Fruit fly (Drosophila melanogaster) whole organism, embryonic: ENCODE measurements around the gene rhea.
A peak's percentile ranks its signal among the peaks of the same experiment; 100 is the strongest.

Source experiments
- CG13424 ChIP-seq: fragments of 200-800 bp; sonication (Bioruptor generic); optimal IDR thresholded peaks from 2 replicates; lab custom pipeline; 2019; ENCODE audit warnings: missing biosample characterization, mild to moderate bottlenecking, missing genetic modification characterization, moderate library complexity
- CG14050 ChIP-seq: fragments of 200-800 bp; sonication (Bioruptor generic); IDR thresholded peaks from 3 replicates; pipeline ENCODE4 v1.3.6; 2022; ENCODE audit warnings: missing biosample characterization, missing genetic modification characterization
- CG15514 ChIP-seq: fragments of 200-800 bp; sonication (Bioruptor generic); optimal IDR thresholded peaks from 3 replicates; lab custom pipeline; 2017; ENCODE audit warnings: missing biosample characterization, missing genetic modification characterization, mild to moderate bottlenecking, moderate library complexity, missing genetic modification reagents
- CG1647 ChIP-seq: fragments of 200-800 bp; sonication (Bioruptor generic); optimal IDR thresholded peaks from 3 replicates; lab custom pipeline; 2016; ENCODE audit warnings: missing biosample characterization, missing genetic modification characterization
- CG17912 ChIP-seq: fragments of 200-800 bp; sonication (Bioruptor generic); optimal IDR thresholded peaks from 2 replicates; lab custom pipeline; 2018; ENCODE audit warnings: missing biosample characterization, mild to moderate bottlenecking, missing genetic modification characterization
- CG2199 ChIP-seq: fragments of 200-800 bp; sonication (Bioruptor generic); IDR thresholded peaks from 3 replicates; pipeline ENCODE4 v1.3.6; 2022; ENCODE audit warnings: missing biosample characterization, missing genetic modification characterization
- CG2889 ChIP-seq: fragments of 200-800 bp; sonication (Bioruptor generic); IDR thresholded peaks from 3 replicates; pipeline ENCODE4 v1.3.6; 2022; ENCODE audit warnings: missing biosample characterization, missing genetic modification characterization
- CG34422 ChIP-seq: fragments of 200-800 bp; sonication (Bioruptor generic); IDR thresholded peaks from 3 replicates; pipeline ENCODE4 v1.3.6; 2022; ENCODE audit warnings: missing biosample characterization, missing genetic modification characterization
- CG4328 ChIP-seq: fragments of 200-800 bp; sonication (Bioruptor generic); optimal IDR thresholded peaks from 3 replicates; lab custom pipeline; 2017; ENCODE audit warnings: missing biosample characterization, missing genetic modification reagents, missing genetic modification characterization
- CG4707 ChIP-seq: fragments of 200-800 bp; sonication (Bioruptor generic); optimal IDR thresholded peaks from 2 replicates; lab custom pipeline; 2018; ENCODE audit warnings: missing biosample characterization, mild to moderate bottlenecking, missing genetic modification characterization, moderate library complexity
- CG5245 ChIP-seq: fragments of 200-800 bp; sonication (Bioruptor generic); optimal IDR thresholded peaks from 3 replicates; lab custom pipeline; 2016; ENCODE audit warnings: missing biosample characterization, missing genetic modification characterization
- CG5953 ChIP-seq: fragments of 200-800 bp; sonication (Bioruptor generic); IDR thresholded peaks from 2 replicates; pipeline ENCODE4 v1.3.6; 2022; ENCODE audit warnings: missing biosample characterization, missing genetic modification characterization
- CG6791 ChIP-seq: fragments of 200-800 bp; sonication (Bioruptor generic); IDR thresholded peaks from 3 replicates; pipeline ENCODE4 v1.3.6; 2022; ENCODE audit warnings: missing biosample characterization, missing genetic modification characterization; ENCODE audit not compliant: partially characterized antibody
- CG7745 ChIP-seq: fragments of 200-800 bp; sonication (Bioruptor generic); optimal IDR thresholded peaks from 2 replicates; lab custom pipeline; 2018; ENCODE audit warnings: missing biosample characterization, mild to moderate bottlenecking, missing genetic modification characterization, moderate library complexity
- CG7987 ChIP-seq: fragments of 200-800 bp; sonication (Bioruptor generic); optimal IDR thresholded peaks from 2 replicates; lab custom pipeline; 2018; ENCODE audit warnings: missing biosample characterization, mild to moderate bottlenecking, missing genetic modification characterization, moderate library complexity
- CG9932 ChIP-seq: fragments of 200-800 bp; sonication (Bioruptor generic); IDR thresholded peaks from 2 replicates; pipeline ENCODE4 v1.3.6; 2022; ENCODE audit warnings: missing biosample characterization, missing genetic modification characterization
- CHES-1-like ChIP-seq: fragments of 200-800 bp; sonication (Bioruptor generic); optimal IDR thresholded peaks from 2 replicates; lab custom pipeline; 2016; ENCODE audit warnings: missing biosample characterization, missing genetic modification characterization
- Dip3 ChIP-seq: fragments of 200-800 bp; sonication (Bioruptor generic); optimal IDR thresholded peaks from 3 replicates; lab custom pipeline; 2016; ENCODE audit warnings: missing biosample characterization, missing genetic modification characterization
- Dll ChIP-seq: fragments of 200-800 bp; sonication (Bioruptor generic); IDR thresholded peaks from 4 replicates; pipeline ENCODE4 v1.3.6; 2022; ENCODE audit warnings: missing biosample characterization, missing genetic modification characterization; ENCODE audit not compliant: partially characterized antibody
- Drgx ChIP-seq: fragments of 200-800 bp; sonication (Bioruptor generic); IDR thresholded peaks from 2 replicates; pipeline ENCODE4 v1.3.6; 2022; ENCODE audit warnings: missing biosample characterization, missing genetic modification characterization
- H2.0 ChIP-seq: fragments of 200-800 bp; sonication (Bioruptor generic); IDR thresholded peaks from 2 replicates; pipeline ENCODE4 v1.3.6; 2022; ENCODE audit warnings: missing biosample characterization, missing genetic modification characterization
- HLHmδ ChIP-seq: fragments of 200-800 bp; sonication (Bioruptor generic); optimal IDR thresholded peaks from 2 replicates; lab custom pipeline; 2018; ENCODE audit warnings: missing biosample characterization, mild to moderate bottlenecking, missing genetic modification characterization, moderate library complexity
- Lim3 ChIP-seq: fragments of 200-800 bp; sonication (Bioruptor generic); IDR thresholded peaks from 2 replicates; pipeline ENCODE4 v1.3.6; 2022; ENCODE audit warnings: missing biosample characterization, missing genetic modification characterization
- Mad ChIP-seq: fragments of 200-800 bp; sonication (Bioruptor generic); optimal IDR thresholded peaks from 2 replicates; lab custom pipeline; 2016; ENCODE audit warnings: missing biosample characterization, missing genetic modification characterization
- NC2β ChIP-seq: fragments of 200-800 bp; sonication (Bioruptor generic); optimal IDR thresholded peaks from 2 replicates; lab custom pipeline; 2016; ENCODE audit warnings: missing biosample characterization, missing genetic modification characterization
- Opbp ChIP-seq: fragments of 200-800 bp; sonication (Bioruptor generic); IDR thresholded peaks from 3 replicates; pipeline ENCODE4 v1.3.6; 2022; ENCODE audit warnings: missing biosample characterization, missing genetic modification characterization; ENCODE audit not compliant: partially characterized antibody
- Sox102F ChIP-seq: fragments of 200-800 bp; sonication (Bioruptor generic); optimal IDR thresholded peaks from 2 replicates; lab custom pipeline; 2018; ENCODE audit warnings: missing biosample characterization, mild to moderate bottlenecking, missing genetic modification characterization, moderate library complexity
- Sry-β ChIP-seq: fragments of 200-800 bp; sonication (Bioruptor generic); optimal IDR thresholded peaks from 2 replicates; lab custom pipeline; 2018; ENCODE audit warnings: missing biosample characterization, mild to moderate bottlenecking, missing genetic modification characterization, moderate library complexity
- Xrp1 ChIP-seq: fragments of 200-800 bp; sonication (Bioruptor generic); IDR thresholded peaks from 2 replicates; pipeline ENCODE4 v1.3.6; 2022; ENCODE audit warnings: missing biosample characterization, missing genetic modification characterization
- br ChIP-seq: fragments of >200 bp; optimal IDR thresholded peaks from 2 replicates; lab custom pipeline; 2017
- cato ChIP-seq: fragments of 200-800 bp; sonication (Bioruptor generic); optimal IDR thresholded peaks from 2 replicates; lab custom pipeline; 2016; ENCODE audit warnings: missing biosample characterization, missing genetic modification characterization, borderline replicate concordance
- chif ChIP-seq, 2 experiments: fragments of 200-800 bp; sonication (Bioruptor generic); optimal IDR thresholded peaks; 3 replicates each; lab custom pipeline; 2016; ENCODE audit warnings: missing biosample characterization in 2 of 2, missing genetic modification characterization in 2 of 2
- chm ChIP-seq: fragments of 200-800 bp; sonication (Bioruptor generic); IDR thresholded peaks from 2 replicates; pipeline ENCODE4 v1.3.6; 2022; ENCODE audit warnings: missing biosample characterization, missing genetic modification characterization
- corto ChIP-seq: fragments of 200-800 bp; sonication (Bioruptor generic); optimal IDR thresholded peaks from 2 replicates; lab custom pipeline; 2016; ENCODE audit warnings: missing biosample characterization, mild to moderate bottlenecking, missing genetic modification characterization, moderate library complexity
- cwo ChIP-seq: fragments of 200-800 bp; sonication (Bioruptor generic); optimal IDR thresholded peaks from 3 replicates; lab custom pipeline; 2017; ENCODE audit warnings: missing biosample characterization, missing genetic modification characterization, mild to moderate bottlenecking, moderate library complexity, missing genetic modification reagents
- fd102C ChIP-seq: fragments of 200-800 bp; sonication (Bioruptor generic); optimal IDR thresholded peaks from 2 replicates; lab custom pipeline; 2018; ENCODE audit warnings: missing biosample characterization, mild to moderate bottlenecking, missing genetic modification characterization, moderate library complexity
- ftz-f1 ChIP-seq: fragments of 200-800 bp; sonication (Bioruptor generic); optimal IDR thresholded peaks from 2 replicates; lab custom pipeline; 2016; ENCODE audit warnings: missing biosample characterization, missing genetic modification characterization
- gcm ChIP-seq: fragments of 200-800 bp; sonication (Bioruptor generic); optimal IDR thresholded peaks from 2 replicates; lab custom pipeline; 2019; ENCODE audit warnings: missing biosample characterization, mild to moderate bottlenecking, missing genetic modification characterization, moderate library complexity
- ken ChIP-seq: fragments of 200-800 bp; sonication (Bioruptor generic); IDR thresholded peaks from 3 replicates; pipeline ENCODE4 v1.3.6; 2022; ENCODE audit warnings: missing biosample characterization, missing genetic modification characterization
- oc ChIP-seq: fragments of 200-800 bp; sonication (Bioruptor generic); optimal IDR thresholded peaks from 2 replicates; lab custom pipeline; 2018; ENCODE audit warnings: missing biosample characterization, mild to moderate bottlenecking, missing genetic modification characterization, moderate library complexity
- pfk ChIP-seq: fragments of 200-800 bp; sonication (Bioruptor generic); optimal IDR thresholded peaks from 2 replicates; lab custom pipeline; 2018; ENCODE audit warnings: missing biosample characterization, mild to moderate bottlenecking, missing genetic modification characterization, moderate library complexity
- ranshi ChIP-seq: fragments of 200-800 bp; sonication (Bioruptor generic); IDR thresholded peaks from 2 replicates; pipeline ENCODE4 v1.3.6; 2022; ENCODE audit warnings: missing biosample characterization, missing genetic modification characterization
- salm ChIP-seq: fragments of 200-800 bp; sonication (Bioruptor generic); optimal IDR thresholded peaks from 2 replicates; lab custom pipeline; 2018; ENCODE audit warnings: missing biosample characterization, mild to moderate bottlenecking, missing genetic modification characterization
- so ChIP-seq: fragments of 200-800 bp; sonication (Bioruptor generic); IDR thresholded peaks from 3 replicates; pipeline ENCODE4 v1.3.6; 2022; ENCODE audit warnings: missing biosample characterization, missing genetic modification characterization
- stc ChIP-seq: fragments of 200-800 bp; sonication (Bioruptor generic); IDR thresholded peaks from 2 replicates; pipeline ENCODE4 v1.3.6; 2022; ENCODE audit warnings: missing biosample characterization, missing genetic modification characterization
- stwl ChIP-seq: fragments of 200-800 bp; sonication (Bioruptor generic); optimal IDR thresholded peaks from 3 replicates; lab custom pipeline; 2018; ENCODE audit warnings: missing biosample characterization, mild to moderate bottlenecking, missing genetic modification characterization, moderate library complexity
- unc-4 ChIP-seq: fragments of 200-800 bp; sonication (Bioruptor generic); IDR thresholded peaks from 2 replicates; pipeline ENCODE4 v1.3.6; 2022; ENCODE audit warnings: missing biosample characterization, missing genetic modification characterization; ENCODE audit not compliant: partially characterized antibody
- yki ChIP-seq: fragments of >200 bp; optimal IDR thresholded peaks from 3 replicates; lab custom pipeline; 2018
- zfh1 ChIP-seq: fragments of 200-800 bp; sonication (Bioruptor generic); IDR thresholded peaks from 3 replicates; pipeline ENCODE4 v1.3.6; 2022; ENCODE audit warnings: missing biosample characterization, missing genetic modification characterization
- zfh2 ChIP-seq: fragments of 200-800 bp; sonication (Bioruptor generic); optimal IDR thresholded peaks from 2 replicates; lab custom pipeline; 2016; ENCODE audit warnings: missing biosample characterization, missing genetic modification characterization

Gene rhea

DNA sequence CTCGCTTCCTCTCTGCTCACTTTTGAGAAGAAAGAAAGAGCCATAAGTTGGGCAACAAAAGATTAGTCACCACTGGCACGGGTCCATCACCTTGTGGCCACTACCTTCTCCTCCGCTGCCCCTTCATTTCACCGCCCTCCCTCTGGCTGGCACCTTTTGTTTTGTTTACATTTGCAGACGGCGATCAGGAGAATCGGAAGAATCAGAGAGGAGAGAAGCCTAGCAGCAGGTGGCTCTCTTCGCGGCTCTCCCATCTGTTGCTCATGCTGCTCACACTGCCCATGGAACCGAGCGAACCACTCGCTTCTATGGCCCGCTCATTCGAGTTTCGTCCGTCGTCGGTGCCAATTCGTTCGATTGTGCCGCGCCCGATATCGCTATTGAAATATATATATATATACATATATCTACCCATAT is 1.6 kb downstream of the rhea start (continued):
- TF ChIP-seq CG7987 (GFP tag; lab: Kevin White, UChicago) (peak; percentile 22), chif (GFP tag; optimal IDR thresholded peaks at IDR 0.05; lab: Kevin White, UChicago) (no peak), HLHmδ (GFP tag; lab: Kevin White, UChicago) (no peak), cato (GFP tag; lab: Kevin White, UChicago) (no peak), CG7745 (tag; lab: Kevin White, UChicago) (no peak), zfh1 (GFP tag; lab: Robert Waterston, UW) (no peak), corto (GFP tag; lab: Kevin White, UChicago) (peak; percentile 62), stwl (no peak), CG13424 (peak; percentile 6), Drgx (GFP tag; lab: Robert Waterston, UW) (peak; percentile 33; the same call in 1 of the 2 replicates), CG9932 (GFP tag; lab: Robert Waterston, UW) (0 out of 2 replicates have a peak, but pooled peaks have one; percentile 34), Opbp (GFP tag; lab: Robert Waterston, UW) (no peak), NC2β (GFP tag; lab: Kevin White, UChicago) (no peak), CG1647 (GFP tag; lab: Kevin White, UChicago) (no peak), yki (lab: Kevin White, UChicago) (peak; percentile 86), CG6791 (GFP tag; lab: Robert Waterston, UW) (no peak), so (peak; percentile 48; the same call in 2 of the 3 replicates), CG2199 (0 out of 3 replicates have a peak, but pooled peaks have one; percentile 34), gcm (GFP tag; lab: Kevin White, UChicago) (no peak), CG17912 (GFP tag; lab: Kevin White, UChicago) (peak; percentile 37), salm (tag; lab: Kevin White, UChicago) (no peak), CG5245 (GFP tag; lab: Kevin White, UChicago) (no peak), H2.0 (GFP tag; lab: Robert Waterston, UW) (peak; percentile 12; the same call in 1 of the 2 replicates), fd102C (GFP tag; lab: Kevin White, UChicago) (peak; percentile 0), Sry-β (no peak), ken (GFP tag; lab: Robert Waterston, UW) (0 out of 3 replicates have a peak, but pooled peaks have one; percentile 52), stc (GFP tag; lab: Robert Waterston, UW) (no peak; the same call in 1 of the 2 replicates), Dll (peak; percentile 21; the same call in 1 of the 4 replicates), oc (peak; percentile 56), Xrp1 (peak; percentile 38), cwo (GFP tag; lab: Kevin White, UChicago) (peak; percentile 45), CG4328 (no peak), CG5953 (GFP tag; lab: Robert Waterston, UW) (0 out of 2 replicates have a peak, but pooled peaks have one; percentile 6), Sox102F (GFP tag; lab: Kevin White, UChicago) (no peak), CHES-1-like (GFP tag; lab: Kevin White, UChicago) (peak; percentile 37), Lim3 (no peak), zfh2 (no peak), ranshi (GFP tag; lab: Robert Waterston, UW) (peak; percentile 17; the same call in 1 of the 2 replicates), Mad (GFP tag; lab: Kevin White, UChicago) (no peak), unc-4 (GFP tag; lab: Robert Waterston, UW) (peak; percentile 47; the same call in 1 of the 2 replicates), CG34422 (GFP tag; lab: Robert Waterston, UW) (peak; percentile 36; the same call in 1 of the 3 replicates), pfk (GFP tag; lab: Kevin White, UChicago) (peak; percentile 29), CG2889 (GFP tag; lab: Robert Waterston, UW) (no peak), CG14050 (GFP tag; lab: Robert Waterston, UW) (no peak), CG4707 (GFP tag; lab: Kevin White, UChicago) (no peak), br (lab: Kevin White, UChicago) (no peak), Dip3 (GFP tag; lab: Kevin White, UChicago) (no peak), ftz-f1 (GFP tag; lab: Kevin White, UChicago) (peak; percentile 85), CG15514 (GFP tag; lab: Kevin White, UChicago) (peak; percentile 62), chm (GFP tag; lab: Robert Waterston, UW) (peak; percentile 54; the same call in 1 of the 2 replicates)
